Worm (Caenorhabditis elegans) whole organism, L4 larva: Measurements from ENCODE around the gene afmd-1.

ENCODE experiments used
- F10B5.3 ChIP-seq: sonication (generic microtip); optimal IDR thresholded peaks from 2 replicates; lab custom pipeline; 2016; ENCODE audit warnings: mild to moderate bottlenecking, missing genetic modification characterization, missing compliant biosample characterization
- F26F4.8 ChIP-seq: fragments of 200-800 bp; sonication (Bioruptor generic); conservative IDR thresholded peaks from 2 replicates; pipeline ENCODE4 v1.3.6; 2022; ENCODE audit warnings: missing genetic modification characterization, missing compliant biosample characterization
- Y48G9A.11 ChIP-seq: fragments of 200-800 bp; sonication (Bioruptor generic); IDR thresholded peaks from 2 replicates; pipeline ENCODE4 v1.3.6; 2022; ENCODE audit warnings: missing genetic modification reagents, missing genetic modification characterization, missing compliant biosample characterization
- Y75B8A.6 ChIP-seq: fragments of 200-800 bp; sonication (Bioruptor generic); IDR thresholded peaks from 2 replicates; pipeline ENCODE4 v1.3.6; 2022; ENCODE audit warnings: missing genetic modification reagents, missing genetic modification characterization, missing compliant biosample characterization
- aha-1 ChIP-seq: fragments of 150-350 bp; peaks from one replicate; lab custom pipeline; 2014; ENCODE audit warnings: missing biosample characterization, missing genetic modification characterization
- ama-1 ChIP-seq: fragments of 150-350 bp; optimal IDR thresholded peaks from 2 replicates; lab custom pipeline; 2014; ENCODE audit warnings: inconsistent platforms, mixed read lengths
- ceh-32 ChIP-seq: sonication (generic microtip); optimal IDR thresholded peaks from 2 replicates; lab custom pipeline; 2016; ENCODE audit warnings: mild to moderate bottlenecking, missing genetic modification characterization, missing compliant biosample characterization; ENCODE audit not compliant: poor library complexity
- ceh-82 ChIP-seq: sonication (generic microtip); optimal IDR thresholded peaks from 2 replicates; lab custom pipeline; 2017; ENCODE audit warnings: missing biosample characterization, missing genetic modification characterization
- cey-2 ChIP-seq: sonication (generic microtip); optimal IDR thresholded peaks from 3 replicates; lab custom pipeline; 2017; ENCODE audit warnings: missing genetic modification characterization, mild to moderate bottlenecking, missing compliant biosample characterization, antibody characterized with exemption, borderline replicate concordance; ENCODE audit not compliant: insufficient read depth
- daf-16 ChIP-seq, 3 experiments: sonication (generic microtip); optimal IDR thresholded peaks; 2 replicates each; lab custom pipeline; 2016 to 2017; ENCODE audit warnings: missing genetic modification characterization in 3 of 3, missing genetic modification reagents in 3 of 3, mild to moderate bottlenecking in 2 of 3, missing compliant biosample characterization in 2 of 3, missing biosample characterization in 1 of 3, moderate library complexity in 1 of 3
- daf-8 ChIP-seq: fragments of 200-800 bp; sonication (Bioruptor generic); IDR thresholded peaks from 2 replicates; pipeline ENCODE4 v1.3.6; 2022; ENCODE audit warnings: missing genetic modification characterization, missing compliant biosample characterization
- dmd-6 ChIP-seq: fragments of 200-800 bp; sonication (Bioruptor generic); IDR thresholded peaks from 2 replicates; pipeline ENCODE4 v1.3.6; 2022; ENCODE audit warnings: missing genetic modification reagents, missing genetic modification characterization, missing compliant biosample characterization
- dmd-9 ChIP-seq: fragments of 200-800 bp; sonication (Bioruptor generic); IDR thresholded peaks from 2 replicates; pipeline ENCODE4 v1.3.6; 2022; ENCODE audit warnings: missing genetic modification reagents, missing genetic modification characterization, missing compliant biosample characterization
- dve-1 ChIP-seq: sonication (generic microtip); optimal IDR thresholded peaks from 2 replicates; lab custom pipeline; 2017; ENCODE audit warnings: antibody characterized with exemption, mild to moderate bottlenecking, missing genetic modification characterization, missing compliant biosample characterization; ENCODE audit not compliant: insufficient read depth
- hif-1 ChIP-seq, 2 experiments: sonication (generic microtip); optimal IDR thresholded peaks; 2 replicates each; lab custom pipeline; 2016 to 2017; ENCODE audit warnings: missing compliant biosample characterization in 2 of 2, missing genetic modification characterization in 2 of 2, missing genetic modification reagents in 2 of 2, missing genotype in 2 of 2, mild to moderate bottlenecking in 1 of 2
- hlh-11 ChIP-seq: fragments of 200-800 bp; sonication (Bioruptor generic); optimal IDR thresholded peaks from 2 replicates; lab custom pipeline; 2018; ENCODE audit warnings: mild to moderate bottlenecking, missing genetic modification characterization, missing compliant biosample characterization
- hlh-30 ChIP-seq: sonication (generic microtip); optimal IDR thresholded peaks from 2 replicates; lab custom pipeline; 2017; ENCODE audit warnings: antibody characterized with exemption, mild to moderate bottlenecking, missing genetic modification characterization, missing compliant biosample characterization; ENCODE audit not compliant: insufficient read depth
- jun-1 ChIP-seq: fragments of 150-350 bp; optimal IDR thresholded peaks from 2 replicates; lab custom pipeline; 2014; ENCODE audit warnings: missing biosample characterization, missing genetic modification reagents, missing genetic modification characterization
- lin-1 ChIP-seq: fragments of 200-800 bp; sonication (Bioruptor generic); IDR thresholded peaks from 2 replicates; pipeline ENCODE4 v1.3.6; 2022; ENCODE audit warnings: missing genetic modification reagents, missing genetic modification characterization, missing compliant biosample characterization
- lin-13 ChIP-seq: fragments of 150-350 bp; optimal IDR thresholded peaks from 2 replicates; lab custom pipeline; 2014; ENCODE audit warnings: missing biosample characterization, missing genetic modification reagents, missing genetic modification characterization
- lin-38 ChIP-seq: fragments of 200-800 bp; sonication (Bioruptor generic); IDR thresholded peaks from 2 replicates; pipeline ENCODE4 v1.3.6; 2022; ENCODE audit warnings: missing genetic modification reagents, missing genetic modification characterization, missing compliant biosample characterization
- mdl-1 ChIP-seq, 2 experiments: fragments of 150-350 bp in 1 of 2; sonication (generic microtip) in 1 of 2; optimal IDR thresholded peaks; 2 replicates each; lab custom pipeline; 2014 to 2017; ENCODE audit warnings: missing biosample characterization in 2 of 2, missing genetic modification characterization in 2 of 2
- mes-2 ChIP-seq: sonication (generic microtip); optimal IDR thresholded peaks from 2 replicates; lab custom pipeline; 2016; ENCODE audit warnings: missing genotype, mild to moderate bottlenecking, missing genetic modification characterization, missing compliant biosample characterization; ENCODE audit not compliant: poor library complexity, severe bottlenecking
- nhr-237 ChIP-seq: sonication (generic microtip); optimal IDR thresholded peaks from 2 replicates; lab custom pipeline; 2017; ENCODE audit warnings: missing biosample characterization, missing genetic modification characterization
- nhr-25 ChIP-seq: sonication (generic microtip); optimal IDR thresholded peaks from 2 replicates; lab custom pipeline; 2017; ENCODE audit warnings: missing genetic modification characterization, mild to moderate bottlenecking, missing compliant biosample characterization, antibody characterized with exemption, moderate library complexity, borderline replicate concordance; ENCODE audit not compliant: insufficient read depth
- nhr-28 ChIP-seq: fragments of 150-350 bp; optimal IDR thresholded peaks from 2 replicates; lab custom pipeline; 2014; ENCODE audit warnings: missing biosample characterization, missing genetic modification characterization
- nhr-6 ChIP-seq: fragments of 150-350 bp; optimal IDR thresholded peaks from 2 replicates; lab custom pipeline; 2014; ENCODE audit warnings: missing biosample characterization, missing genetic modification characterization
- nhr-77 ChIP-seq: fragments of 150-350 bp; optimal IDR thresholded peaks from 2 replicates; lab custom pipeline; 2014; ENCODE audit warnings: missing biosample characterization, missing genetic modification characterization
- rbr-2 ChIP-seq: sonication (generic microtip); optimal IDR thresholded peaks from 2 replicates; lab custom pipeline; 2016; ENCODE audit warnings: missing genotype, missing genetic modification characterization, missing compliant biosample characterization
- saeg-2 ChIP-seq: fragments of 200-800 bp; sonication (Bioruptor generic); IDR thresholded peaks from 2 replicates; pipeline ENCODE4 v1.3.6; 2022; ENCODE audit warnings: missing genetic modification reagents, missing genetic modification characterization, missing compliant biosample characterization
- sdz-12 ChIP-seq: fragments of 200-800 bp; sonication (Bioruptor generic); optimal IDR thresholded peaks from 2 replicates; lab custom pipeline; 2018; ENCODE audit warnings: mild to moderate bottlenecking, missing genetic modification characterization, missing compliant biosample characterization
- spr-3 ChIP-seq: fragments of 200-800 bp; sonication (Bioruptor generic); optimal IDR thresholded peaks from 2 replicates; lab custom pipeline; 2018; ENCODE audit warnings: mild to moderate bottlenecking, missing genetic modification characterization, missing compliant biosample characterization
- unc-130 ChIP-seq: sonication (generic microtip); optimal IDR thresholded peaks from 2 replicates; lab custom pipeline; 2016; ENCODE audit warnings: missing genetic modification reagents, missing genetic modification characterization, missing compliant biosample characterization
- unc-39 ChIP-seq: sonication (generic microtip); optimal IDR thresholded peaks from 2 replicates; lab custom pipeline; 2017; ENCODE audit warnings: missing biosample characterization, missing genetic modification characterization
- vab-7 ChIP-seq: fragments of 200-800 bp; sonication (Bioruptor generic); IDR thresholded peaks from 2 replicates; pipeline ENCODE4 v1.3.6; 2022; ENCODE audit warnings: missing genetic modification reagents, missing genetic modification characterization, missing compliant biosample characterization

Gene afmd-1

ce11 chrIV:7237668-7238214 is 6.3 kb upstream of the afmd-1 start, which contains the start of gene elo-3 (continued):
- TF ChIP-seq lin-1 (GFP tag; lab: Robert Waterston, UW) = peak; percentile 65; the same call in 1 of the 2 replicates
- no peak for TF ChIP-seq nhr-25 (tag; lab: Kevin White, UChicago)

- TF ChIP-seq nhr-237 (tag; lab: Kevin White, UChicago) (no peak), unc-130 (GFP tag; lab: Kevin White, UChicago) (no peak), F10B5.3 (tag; lab: Kevin White, UChicago) (no peak), vab-7 (GFP tag; lab: Robert Waterston, UW) (no peak), nhr-6 (tag; lab: Kevin White, UChicago) (no peak), Y75B8A.6 (GFP tag; lab: Robert Waterston, UW) (no peak), saeg-2 (GFP tag; lab: Robert Waterston, UW) (no peak), hlh-11 (tag; lab: Kevin White, UChicago) (peak; percentile 14), mdl-1 (tag; optimal IDR thresholded peaks at IDR 0.05; lab: Kevin White, UChicago) (no peak), rbr-2 (tag; lab: Kevin White, UChicago) (peak; percentile 23), lin-38 (GFP tag; lab: Robert Waterston, UW) (peak; percentile 54), lin-1 (GFP tag; lab: Robert Waterston, UW) (0 out of 2 replicates have a peak, but pooled peaks have one; percentile 17), nhr-77 (no peak), mes-2 (tag; lab: Kevin White, UChicago) (no peak), sdz-12 (GFP tag; lab: Kevin White, UChicago) (no peak), cey-2 (no peak), ceh-82 (no peak), jun-1 (tag; lab: Kevin White, UChicago) (peak; percentile 24), aha-1 (peak; percentile 56), dmd-9 (no peak), Y48G9A.11 (GFP tag; lab: Robert Waterston, UW) (no peak), dmd-6 (GFP tag; lab: Robert Waterston, UW) (no peak)
These were observed 3.5 kb upstream of the afmd-1 start for ce11 chrIV:7240564-7240963.

- TF ChIP-seq daf-16 (GFP tag; optimal IDR thresholded peaks at IDR 0.05; lab: Kevin White, UChicago) (peak in 1 of 2 experiments; percentile 74), daf-16 (tag; optimal IDR thresholded peaks at IDR 0.05; lab: Kevin White, UChicago) (peak; percentile 26), unc-39 (tag; lab: Kevin White, UChicago) (no peak), daf-8 (GFP tag; lab: Robert Waterston, UW) (no peak), hif-1 (tag; optimal IDR thresholded peaks at IDR 0.05; lab: Kevin White, UChicago) (no peak), hlh-30 (tag; lab: Kevin White, UChicago) (peak; percentile 40), lin-13 (GFP tag; lab: Kevin White, UChicago) (no peak), hlh-11 (tag; lab: Kevin White, UChicago) (peak; percentile 10), nhr-28 (tag; lab: Kevin White, UChicago) (peak; percentile 4), ama-1 (no peak), spr-3 (GFP tag; lab: Kevin White, UChicago) (no peak), dve-1 (no peak), mdl-1 (tag; optimal IDR thresholded peaks at IDR 0.05; lab: Kevin White, UChicago) (peak in 1 of 2 experiments; percentile 11), F26F4.8 (GFP tag; lab: Robert Waterston, UW) (no peak), ceh-82 (no peak), ceh-32 (no peak)
These were observed 1.7 kb upstream of the afmd-1 start, which contains the start of gene gstk-2 for ce11 chrIV:7242220-7242789. gstk-2 (minus strand) TSS chrIV:7242270.
